Worm (Caenorhabditis elegans): ENCODE measurements around the gene txt-3.

ce11 chrIV:4983746-4984145 lies 20.0 kb downstream of the txt-3 start, which contains the start of gene clec-176:
- TF ChIP-seq unc-86 (tag; optimal IDR thresholded peaks at IDR 0.05), result no peak
- no peak for TF ChIP-seq ceh-9 (tag; optimal IDR thresholded peaks at IDR 0.05)
- no peak for TF ChIP-seq syd-9 (tag; optimal IDR thresholded peaks at IDR 0.05)
- TF ChIP-seq hlh-8 (tag; optimal IDR thresholded peaks at IDR 0.05), result no peak
- TF ChIP-seq lin-11 (tag; optimal IDR thresholded peaks at IDR 0.05), result no peak
- no peak for TF ChIP-seq Y22D7AL.16 (tag; optimal IDR thresholded peaks at IDR 0.05)
- no peak for TF ChIP-seq pat-9 (tag; optimal IDR thresholded peaks at IDR 0.05)

All from whole organism, late embryonic.